Worm (Caenorhabditis elegans): ENCODE results near the gene nrfl-1.

nrfl-1 gene

ce11 chrIV:9135377-9135776 is 16.5 kb downstream of the nrfl-1 start, which contains the start of gene delm-1:
TSS of gene delm-1 (minus strand) at chrIV:9135477.
- TF ChIP-seq him-1 (tag; optimal IDR thresholded peaks at IDR 0.05): no peak
- TF ChIP-seq dao-5 (tag; optimal IDR thresholded peaks at IDR 0.05): no peak
- no peak for TF ChIP-seq W03F9.2 (tag; optimal IDR thresholded peaks at IDR 0.05)

- TF ChIP-seq W03F9.2 (tag; optimal IDR thresholded peaks at IDR 0.05) (no peak), dao-5 (tag; optimal IDR thresholded peaks at IDR 0.05) (no peak), him-1 (tag; optimal IDR thresholded peaks at IDR 0.05) (no peak)
These were observed 21.4 kb downstream of the nrfl-1 start for ce11 chrIV:9140172-9140805.

- TF ChIP-seq dao-5 (tag; optimal IDR thresholded peaks at IDR 0.05): no peak
- no peak for TF ChIP-seq W03F9.2 (tag; optimal IDR thresholded peaks at IDR 0.05)
- TF ChIP-seq him-1 (tag; optimal IDR thresholded peaks at IDR 0.05): no peak
These were observed 25.5 kb downstream of the nrfl-1 start, which contains the start of gene flp-1 for ce11 chrIV:9144405-9144804. TSS of gene flp-1 (plus strand) at chrIV:9144705.

ce11 chrIV:9146111-9146510 is 27.2 kb downstream of the nrfl-1 start, which contains the start of gene daf-10:
TSS of gene daf-10 (minus strand) at chrIV:9146211.
- TF ChIP-seq W03F9.2 (tag; optimal IDR thresholded peaks at IDR 0.05) (no peak), him-1 (tag; optimal IDR thresholded peaks at IDR 0.05) (no peak), dao-5 (tag; optimal IDR thresholded peaks at IDR 0.05) (no peak)

ce11 chrIV:9146819-9147518 is 28.1 kb downstream of the nrfl-1 start, which contains the start of the genes rpb-12 and aly-2:
TSS of gene rpb-12 (minus strand) at chrIV:9146869.
TSS of gene aly-2 (plus strand) at chrIV:9147468.
- TF ChIP-seq dao-5 (tag; optimal IDR thresholded peaks at IDR 0.05) (no peak), him-1 (tag; optimal IDR thresholded peaks at IDR 0.05) (no peak), W03F9.2 (tag; optimal IDR thresholded peaks at IDR 0.05) (peak; percentile 43)

- TF ChIP-seq W03F9.2 (tag; optimal IDR thresholded peaks at IDR 0.05) (no peak), him-1 (tag; optimal IDR thresholded peaks at IDR 0.05) (no peak), dao-5 (tag; optimal IDR thresholded peaks at IDR 0.05) (no peak)
These were observed 31.3 kb downstream of the nrfl-1 start, which contains the start of gene F23B2.7 for ce11 chrIV:9150175-9150574. TSS of gene F23B2.7 (plus strand) at chrIV:9150475.

ce11 chrIV:9154263-9154662 is 35.4 kb downstream of the nrfl-1 start, which contains the start of gene F23B2.10:
TSS of gene F23B2.10 (minus strand) at chrIV:9154363.
- TF ChIP-seq W03F9.2 (tag; optimal IDR thresholded peaks at IDR 0.05) (no peak), dao-5 (tag; optimal IDR thresholded peaks at IDR 0.05) (no peak), him-1 (tag; optimal IDR thresholded peaks at IDR 0.05) (no peak)

ce11 chrIV:9158969-9159800 is 40.3 kb downstream of the nrfl-1 start, which contains the start of gene pcp-3:
TSS of gene pcp-3 (minus strand) at chrIV:9159019.
- TF ChIP-seq him-1 (tag; optimal IDR thresholded peaks at IDR 0.05): no peak
- TF ChIP-seq W03F9.2 (tag; optimal IDR thresholded peaks at IDR 0.05): no peak
- no peak for TF ChIP-seq dao-5 (tag; optimal IDR thresholded peaks at IDR 0.05)

ce11 chrIV:9159863-9160262 is 41.0 kb downstream of the nrfl-1 start:
- TF ChIP-seq W03F9.2 (tag; optimal IDR thresholded peaks at IDR 0.05) (no peak), dao-5 (tag; optimal IDR thresholded peaks at IDR 0.05) (no peak), him-1 (tag; optimal IDR thresholded peaks at IDR 0.05) (no peak)

ce11 chrIV:9165027-9165426 is 46.1 kb downstream of the nrfl-1 start, which contains the start of gene pcp-2:
TSS of gene pcp-2 (minus strand) at chrIV:9165127.
- TF ChIP-seq dao-5 (tag; optimal IDR thresholded peaks at IDR 0.05) (no peak), him-1 (tag; optimal IDR thresholded peaks at IDR 0.05) (no peak), W03F9.2 (tag; optimal IDR thresholded peaks at IDR 0.05) (no peak)

- TF ChIP-seq dao-5 (tag; optimal IDR thresholded peaks at IDR 0.05) (no peak), W03F9.2 (tag; optimal IDR thresholded peaks at IDR 0.05) (no peak), him-1 (tag; optimal IDR thresholded peaks at IDR 0.05) (no peak)
These were observed 46.8 kb downstream of the nrfl-1 start, which contains the start of gene C07C7.3 for ce11 chrIV:9165681-9166080. TSS of gene C07C7.3 (plus strand) at chrIV:9166051.

ce11 chrIV:9169764-9170163 is 50.9 kb downstream of the nrfl-1 start:
- no peak for TF ChIP-seq dao-5 (tag; optimal IDR thresholded peaks at IDR 0.05)
- no peak for TF ChIP-seq W03F9.2 (tag; optimal IDR thresholded peaks at IDR 0.05)
- no peak for TF ChIP-seq him-1 (tag; optimal IDR thresholded peaks at IDR 0.05)

Measured in whole organism, L4/young adult.